Worm (Caenorhabditis elegans): ENCODE measurements around the gene K02E11.4.
"Not testable (repeated sequence)": the region's sequence is repeated elsewhere in the genome, so short reads cannot be mapped to it uniquely, and the experiment has no call there.

K02E11.4 gene

ce11 chrV:14212813-14213212 is 35.1 kb downstream of the K02E11.4 start:
- no peak for TF ChIP-seq nhr-12 (tag; optimal IDR thresholded peaks at IDR 0.05)

- TF ChIP-seq hlh-1 (tag; optimal IDR thresholded peaks at IDR 0.05) = no peak
- no peak for TF ChIP-seq unc-39 (tag; optimal IDR thresholded peaks at IDR 0.05)
- no peak for TF ChIP-seq elt-3 (tag; optimal IDR thresholded peaks at IDR 0.05)
- no peak for TF ChIP-seq snpc-4 (tag; optimal IDR thresholded peaks at IDR 0.05)
These were observed 37.2 kb downstream of the K02E11.4 start, which contains the start of gene str-230 for ce11 chrV:14210743-14211142. Gene str-230 (minus strand): TSS chrV:14210843.

- not testable (repeated sequence) for TF ChIP-seq unc-62 (GFP tag; optimal IDR thresholded peaks at IDR 0.05); tbx-8 (GFP tag; optimal IDR thresholded peaks at IDR 0.05); elt-3 (tag; optimal IDR thresholded peaks at IDR 0.05)
These were observed 42.7 kb downstream of the K02E11.4 start, which contains the start of gene T16A9.3 for ce11 chrV:14205214-14205613. Gene T16A9.3 (plus strand): TSS chrV:14205514.

ce11 chrV:14200086-14200485 is 47.8 kb downstream of the K02E11.4 start:
- TF ChIP-seq elt-3 (tag; optimal IDR thresholded peaks at IDR 0.05) (peak; percentile 76), nhr-237 (tag; optimal IDR thresholded peaks at IDR 0.05) (peak; percentile 84), ztf-11 (tag; optimal IDR thresholded peaks at IDR 0.05) (no peak), ces-1 (GFP tag; optimal IDR thresholded peaks at IDR 0.05) (peak; percentile 17), mep-1 (tag; optimal IDR thresholded peaks at IDR 0.05) (peak; percentile 11), nhr-12 (tag; optimal IDR thresholded peaks at IDR 0.05) (no peak), unc-62 (GFP tag; optimal IDR thresholded peaks at IDR 0.05) (peak; percentile 46), mab-5 (tag; optimal IDR thresholded peaks at IDR 0.05) (no peak)

ce11 chrV:14197651-14198050 is 50.3 kb downstream of the K02E11.4 start:
- TF ChIP-seq elt-1 (tag; optimal IDR thresholded peaks at IDR 0.05; ENCODE audit: borderline replicate concordance, insufficient read depth) (no peak), M03D4.4 (tag; optimal IDR thresholded peaks at IDR 0.05) (no peak), tbx-8 (GFP tag; optimal IDR thresholded peaks at IDR 0.05) (no peak), blmp-1 (tag; optimal IDR thresholded peaks at IDR 0.05) (no peak), zip-8 (tag; optimal IDR thresholded peaks at IDR 0.05) (no peak)

All from whole organism, mixed stage, embryonic.